Worm (Caenorhabditis elegans): Measurements from ENCODE around the gene K07H8.7.

ce11 chrIV:8307408-8307807 lies 47.6 kb upstream of the K07H8.7 start:
- TF ChIP-seq lin-39 (tag; optimal IDR thresholded peaks at IDR 0.05), result no peak
- no peak for TF ChIP-seq ztf-11 (tag; optimal IDR thresholded peaks at IDR 0.05)
- TF ChIP-seq mep-1 (tag; optimal IDR thresholded peaks at IDR 0.05), result no peak
- TF ChIP-seq isw-1 (GFP tag; IDR thresholded peaks at IDR 0.05), result no peak
- no peak for TF ChIP-seq zag-1 (tag; optimal IDR thresholded peaks at IDR 0.05)
- TF ChIP-seq fkh-10 (GFP tag; optimal IDR thresholded peaks at IDR 0.05), result no peak
